Worm (Caenorhabditis elegans) whole organism, L4 larva: ENCODE measurements around the gene Y41D4A.1.

Experiments
- F49E8.2 ChIP-seq: sonication (generic microtip); optimal IDR thresholded peaks from 2 replicates; lab custom pipeline; 2016; ENCODE audit warnings: missing compliant biosample characterization, mild to moderate bottlenecking, missing genetic modification characterization, borderline replicate concordance
- T20F7.1 ChIP-seq: fragments of 200-800 bp; sonication (Bioruptor generic); optimal IDR thresholded peaks from 2 replicates; lab custom pipeline; 2018; ENCODE audit warnings: mild to moderate bottlenecking, missing genetic modification characterization, missing compliant biosample characterization
- ZK546.5 ChIP-seq, 2 experiments: sonication (generic microtip); optimal IDR thresholded peaks; 2 replicates each; lab custom pipeline; 2017; ENCODE audit warnings: missing biosample characterization in 2 of 2, missing genetic modification characterization in 2 of 2
- ama-1 ChIP-seq: fragments of 150-350 bp; optimal IDR thresholded peaks from 2 replicates; lab custom pipeline; 2014; ENCODE audit warnings: inconsistent platforms, mixed read lengths
- ces-1 ChIP-seq: fragments of 150-350 bp; sonication (generic microtip); optimal IDR thresholded peaks from 4 replicates; lab custom pipeline; 2014; ENCODE audit warnings: missing biosample characterization, missing genetic modification reagents, missing genetic modification characterization
- fkh-10 ChIP-seq: fragments of 150-350 bp; optimal IDR thresholded peaks from 2 replicates; lab custom pipeline; 2014; ENCODE audit warnings: missing biosample characterization, missing genetic modification reagents, missing genetic modification characterization
- fos-1 ChIP-seq: fragments of 150-350 bp; optimal IDR thresholded peaks from 2 replicates; lab custom pipeline; 2014; ENCODE audit warnings: missing biosample characterization, missing genetic modification characterization
- jun-1 ChIP-seq: fragments of 150-350 bp; optimal IDR thresholded peaks from 2 replicates; lab custom pipeline; 2014; ENCODE audit warnings: missing biosample characterization, missing genetic modification reagents, missing genetic modification characterization
- mdt-29 ChIP-seq: fragments of 200-800 bp; sonication (Bioruptor generic); IDR thresholded peaks from 2 replicates; pipeline ENCODE4 v1.3.6; 2022; ENCODE audit warnings: missing genetic modification reagents, missing genetic modification characterization, missing compliant biosample characterization
- nhr-237 ChIP-seq: sonication (generic microtip); optimal IDR thresholded peaks from 2 replicates; lab custom pipeline; 2017; ENCODE audit warnings: missing biosample characterization, missing genetic modification characterization
- nhr-76 ChIP-seq: fragments of 150-350 bp; optimal IDR thresholded peaks from 2 replicates; lab custom pipeline; 2014; ENCODE audit warnings: missing biosample characterization, missing genetic modification characterization
- nhr-77 ChIP-seq: fragments of 150-350 bp; optimal IDR thresholded peaks from 2 replicates; lab custom pipeline; 2014; ENCODE audit warnings: missing biosample characterization, missing genetic modification characterization
- unc-130 ChIP-seq: sonication (generic microtip); optimal IDR thresholded peaks from 2 replicates; lab custom pipeline; 2016; ENCODE audit warnings: missing genetic modification reagents, missing genetic modification characterization, missing compliant biosample characterization
- unc-39 ChIP-seq: sonication (generic microtip); optimal IDR thresholded peaks from 2 replicates; lab custom pipeline; 2017; ENCODE audit warnings: missing biosample characterization, missing genetic modification characterization

ce11 chrIV:1803882-1804281 is 31.9 kb downstream of the Y41D4A.1 start, which contains the start of gene Y38C1BA.1:
- TF ChIP-seq nhr-237 (tag; lab: Kevin White, UChicago) (no peak), unc-130 (GFP tag; lab: Kevin White, UChicago) (no peak), fkh-10 (GFP tag; lab: Kevin White, UChicago) (no peak), ama-1 (lab: Kevin White, UChicago) (no peak), nhr-76 (tag; lab: Kevin White, UChicago) (no peak), ces-1 (GFP tag; lab: Kevin White, UChicago) (no peak), F49E8.2 (no peak), T20F7.1 (GFP tag; lab: Kevin White, UChicago) (no peak), ZK546.5 (tag; optimal IDR thresholded peaks at IDR 0.05; lab: Kevin White, UChicago) (no peak), fos-1 (tag; lab: Kevin White, UChicago) (no peak), mdt-29 (GFP tag; lab: Robert Waterston, UW) (no peak), nhr-77 (tag; lab: Kevin White, UChicago) (no peak), unc-39 (tag; lab: Kevin White, UChicago) (no peak), jun-1 (tag; lab: Kevin White, UChicago) (no peak)
